Worm (Caenorhabditis elegans): ENCODE data around the gene Y69A2AR.47.

DNA sequence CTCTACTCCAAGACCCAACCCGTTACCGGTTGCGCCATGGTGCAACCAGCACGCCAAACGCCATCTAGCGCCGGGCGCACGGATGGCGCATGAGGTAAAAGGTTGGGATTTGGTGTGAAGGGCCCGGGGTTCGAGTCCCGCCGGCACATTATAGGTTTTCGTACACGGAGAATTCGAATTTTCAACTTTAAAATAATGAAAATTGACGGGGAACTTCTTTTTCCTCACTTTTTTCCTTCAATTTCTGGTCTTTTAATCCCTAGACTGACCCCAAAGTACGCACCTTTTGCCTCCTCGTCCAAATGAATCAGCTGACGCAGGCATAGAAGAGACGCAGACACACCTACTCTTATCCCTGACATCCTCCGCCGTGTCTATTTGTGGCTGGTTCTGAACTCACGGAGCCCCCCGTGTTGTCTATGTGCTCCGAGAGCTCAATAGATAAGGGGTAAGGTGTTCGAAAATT lies 6.1 kb downstream of the Y69A2AR.47 start:
- TF ChIP-seq ztf-29 (GFP tag; IDR thresholded peaks at IDR 0.05) (no peak), T22C8.4 (GFP tag; IDR thresholded peaks at IDR 0.05) (no peak), flt-1 (GFP tag; IDR thresholded peaks at IDR 0.05) (no peak)
